Fruit fly (Drosophila melanogaster): ENCODE measurements around the gene ntc.

Gene ntc

DNA sequence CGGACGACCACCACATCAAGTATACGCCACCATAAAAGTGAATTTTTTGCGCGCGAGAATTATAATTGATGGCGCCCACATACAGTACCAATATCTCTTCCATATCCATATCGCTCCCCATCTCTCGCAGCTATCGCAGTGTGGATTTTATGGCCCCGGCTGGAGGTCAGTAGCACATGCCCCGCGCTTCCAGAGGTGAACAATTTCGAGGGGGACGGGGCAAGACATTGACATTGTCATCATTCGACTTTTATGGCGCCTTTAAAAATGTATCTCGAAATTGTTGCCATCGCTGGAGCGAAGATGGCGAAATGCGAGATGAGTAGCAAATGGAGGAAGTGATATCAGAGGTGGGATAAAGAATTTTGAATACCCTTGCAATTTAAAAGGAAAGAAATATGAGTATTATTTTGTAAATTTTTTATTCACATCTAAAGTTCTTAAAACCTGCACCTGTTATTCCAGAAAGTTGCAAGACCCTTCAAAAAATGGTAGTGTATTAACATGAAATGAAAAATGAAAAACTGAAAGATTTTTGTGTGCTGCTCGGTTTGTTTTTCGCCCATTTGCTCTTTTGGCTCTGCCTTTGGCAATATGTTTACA is 45.8 kb downstream of the ntc start (continued):
- no peak for TF ChIP-seq ken (GFP tag; IDR thresholded peaks at IDR 0.05)
- peak; percentile 69 for TF ChIP-seq CG11456 (GFP tag; IDR thresholded peaks at IDR 0.05)
- peak; percentile 22; the same call in 1 of the 2 replicates for TF ChIP-seq HLH3B (GFP tag; IDR thresholded peaks at IDR 0.05)
- no peak; the same call in 2 of the 3 replicates for TF ChIP-seq CG11695 (GFP tag; IDR thresholded peaks at IDR 0.05)
- no peak for TF ChIP-seq CG11696 (GFP tag; IDR thresholded peaks at IDR 0.05)
- TF ChIP-seq CG12236 (GFP tag; optimal IDR thresholded peaks at IDR 0.05), result no peak
- TF ChIP-seq CG7745 (tag; optimal IDR thresholded peaks at IDR 0.05), result no peak
- TF ChIP-seq Rfx (GFP tag; IDR thresholded peaks at IDR 0.05), result peak; percentile 71
- peak; percentile 25 for TF ChIP-seq scrt (GFP tag; optimal IDR thresholded peaks at IDR 0.05)
- no peak for TF ChIP-seq CG12219 (GFP tag; optimal IDR thresholded peaks at IDR 0.05)
- no peak for TF ChIP-seq CG10431 (GFP tag; optimal IDR thresholded peaks at IDR 0.05)
- peak; percentile 75 for TF ChIP-seq CG2120 (GFP tag; optimal IDR thresholded peaks at IDR 0.05)
- TF ChIP-seq CG7987 (GFP tag; optimal IDR thresholded peaks at IDR 0.05), result no peak
- TF ChIP-seq dati (GFP tag; IDR thresholded peaks at IDR 0.05), result no peak
- peak; percentile 37 for TF ChIP-seq Hand (GFP tag; optimal IDR thresholded peaks at IDR 0.05)
- TF ChIP-seq fd102C (GFP tag; optimal IDR thresholded peaks at IDR 0.05), result no peak
- TF ChIP-seq mam (GFP tag; optimal IDR thresholded peaks at IDR 0.05), result peak; percentile 60
- TF ChIP-seq D19B (GFP tag; optimal IDR thresholded peaks at IDR 0.05), result peak; percentile 18
- no peak for TF ChIP-seq fd3F (GFP tag; optimal IDR thresholded peaks at IDR 0.05)
- TF ChIP-seq CG9215 (GFP tag; IDR thresholded peaks at IDR 0.05), result no peak
- TF ChIP-seq CG30403 (GFP tag; optimal IDR thresholded peaks at IDR 0.05), result no peak
- TF ChIP-seq tio (GFP tag; optimal IDR thresholded peaks at IDR 0.05), result no peak
- TF ChIP-seq Hsf (GFP tag; optimal IDR thresholded peaks at IDR 0.05), result peak; percentile 19
- peak; percentile 77; the same call in 2 of the 3 replicates for TF ChIP-seq so (GFP tag; IDR thresholded peaks at IDR 0.05)
- no peak for TF ChIP-seq kay (GFP tag; optimal IDR thresholded peaks at IDR 0.05)
- no peak for TF ChIP-seq CG15696 (tag; optimal IDR thresholded peaks at IDR 0.05)
- TF ChIP-seq pita (GFP tag; optimal IDR thresholded peaks at IDR 0.05), result no peak
- no peak for TF ChIP-seq B-H1 (GFP tag; IDR thresholded peaks at IDR 0.05)
- peak; percentile 25 for TF ChIP-seq schlank (tag; optimal IDR thresholded peaks at IDR 0.05)
- TF ChIP-seq CG1602 (GFP tag; optimal IDR thresholded peaks at IDR 0.05), result no peak
- TF ChIP-seq CG1792 (GFP tag; optimal IDR thresholded peaks at IDR 0.05), result no peak
- no peak for TF ChIP-seq CG8944 (GFP tag; optimal IDR thresholded peaks at IDR 0.05)
- no peak for TF ChIP-seq CG2202 (tag; optimal IDR thresholded peaks at IDR 0.05)
- no peak for TF ChIP-seq Hmx (GFP tag; optimal IDR thresholded peaks at IDR 0.05)
- TF ChIP-seq CG9609 (GFP tag; optimal IDR thresholded peaks at IDR 0.05), result no peak
- peak; percentile 49 for TF ChIP-seq CG7839 (tag; optimal IDR thresholded peaks at IDR 0.05)
- no peak for TF ChIP-seq tap (tag; optimal IDR thresholded peaks at IDR 0.05)
- TF ChIP-seq dan (GFP tag; IDR thresholded peaks at IDR 0.05), result no peak
- TF ChIP-seq BtbVII (GFP tag; optimal IDR thresholded peaks at IDR 0.05), result peak; percentile 20
- TF ChIP-seq gfzf (GFP tag; optimal IDR thresholded peaks at IDR 0.05), result no peak
- TF ChIP-seq Ssrp (tag; optimal IDR thresholded peaks at IDR 0.05), result no peak
- TF ChIP-seq CG10366 (GFP tag; IDR thresholded peaks at IDR 0.05), result no peak; the same call in 1 of the 2 replicates
- no peak for TF ChIP-seq HLHmδ (GFP tag; optimal IDR thresholded peaks at IDR 0.05)
- TF ChIP-seq al (GFP tag; IDR thresholded peaks at IDR 0.05), result peak; percentile 48; the same call in 1 of the 2 replicates
- peak; percentile 19 for TF ChIP-seq CrebB (tag; optimal IDR thresholded peaks at IDR 0.05)
- peak; percentile 70 for TF ChIP-seq Dbx (GFP tag; IDR thresholded peaks at IDR 0.05)
- peak; percentile 61 for TF ChIP-seq CG18599 (GFP tag; optimal IDR thresholded peaks at IDR 0.05)
- TF ChIP-seq CG8388 (GFP tag; optimal IDR thresholded peaks at IDR 0.05), result no peak
- no peak for TF ChIP-seq Adf1 (GFP tag; IDR thresholded peaks at IDR 0.05)
- 0 out of 2 replicates have a peak, but pooled peaks have one; percentile 16 for TF ChIP-seq CG3847 (GFP tag; IDR thresholded peaks at IDR 0.05)
- TF ChIP-seq CG1603 (tag; optimal IDR thresholded peaks at IDR 0.05), result no peak
